Worm (Caenorhabditis elegans): ENCODE data around the gene M03F4.4.

M03F4.4 gene

DNA sequence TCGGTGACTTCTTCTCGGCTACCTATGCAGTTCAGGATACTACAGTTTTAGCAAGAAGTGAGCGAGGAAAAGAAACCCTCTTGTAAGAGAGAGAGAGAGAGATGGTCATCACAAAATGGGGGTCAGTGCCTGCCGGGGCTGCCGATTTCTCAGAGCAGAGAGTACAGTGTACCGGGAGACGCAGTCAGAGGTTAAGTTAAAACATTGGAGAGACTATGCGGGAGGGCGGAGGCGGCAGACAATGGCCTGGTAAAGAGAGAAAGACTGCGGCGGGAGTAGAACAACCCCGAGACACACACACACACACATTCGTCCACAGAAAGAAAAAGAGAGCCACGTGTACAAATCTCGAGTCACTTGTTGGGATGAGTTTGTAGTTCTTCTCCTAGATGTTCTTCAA lies 14.2 kb upstream of the M03F4.4 start:
- TF ChIP-seq mxl-3 (GFP tag; optimal IDR thresholded peaks at IDR 0.05) (peak; percentile 67), hif-1 (tag; optimal IDR thresholded peaks at IDR 0.05) (no peak), nhr-42 (GFP tag; IDR thresholded peaks at IDR 0.05) (0 out of 2 replicates have a peak, but pooled peaks have one; percentile 21), ceh-62 (tag; optimal IDR thresholded peaks at IDR 0.05) (no peak), dmd-9 (GFP tag; IDR thresholded peaks at IDR 0.05) (no peak), mdt-29 (GFP tag; IDR thresholded peaks at IDR 0.05) (no peak), spr-1 (tag; optimal IDR thresholded peaks at IDR 0.05) (no peak), ces-1 (GFP tag; optimal IDR thresholded peaks at IDR 0.05) (no peak), pha-4 (GFP tag; IDR thresholded peaks at IDR 0.05) (peak; percentile 61; the same call in 1 of the 2 replicates), pha-4 (tag; optimal IDR thresholded peaks at IDR 0.05) (peak; percentile 40), jun-1 (tag; optimal IDR thresholded peaks at IDR 0.05) (no peak), ZK546.5 (tag; optimal IDR thresholded peaks at IDR 0.05) (no peak), ztf-11 (tag; optimal IDR thresholded peaks at IDR 0.05) (no peak), F44E2.7 (GFP tag; IDR thresholded peaks at IDR 0.05) (no peak), ceh-44 (GFP tag; IDR thresholded peaks at IDR 0.05) (no peak), nhr-48 (tag; optimal IDR thresholded peaks at IDR 0.05) (no peak), vab-7 (GFP tag; IDR thresholded peaks at IDR 0.05) (no peak), nhr-25 (tag; optimal IDR thresholded peaks at IDR 0.05; ENCODE audit: borderline replicate concordance, insufficient read depth) (peak; percentile 68), D1046.2 (GFP tag; IDR thresholded peaks at IDR 0.05) (no peak), lim-7 (GFP tag; IDR thresholded peaks at IDR 0.05) (no peak), lin-38 (GFP tag; IDR thresholded peaks at IDR 0.05) (no peak), F49E8.2 (tag; optimal IDR thresholded peaks at IDR 0.05; ENCODE audit: borderline replicate concordance) (no peak), lsy-2 (tag; optimal IDR thresholded peaks at IDR 0.05) (peak; percentile 6 to 29), daf-19 (GFP tag; conservative IDR thresholded peaks at IDR 0.05) (no peak), ceh-82 (tag; optimal IDR thresholded peaks at IDR 0.05) (no peak), arid-1 (GFP tag; conservative IDR thresholded peaks at IDR 0.05) (no peak), Y105C5A.15 (GFP tag; IDR thresholded peaks at IDR 0.05) (no peak), mxl-2 (GFP tag; conservative IDR thresholded peaks at IDR 0.05) (no peak), aly-2 (tag; optimal IDR thresholded peaks at IDR 0.05) (no peak), T26A8.4 (GFP tag; IDR thresholded peaks at IDR 0.05) (no peak), hlh-11 (tag; optimal IDR thresholded peaks at IDR 0.05) (peak; percentile 40), sdz-12 (GFP tag; optimal IDR thresholded peaks at IDR 0.05) (no peak), zag-1 (tag; optimal IDR thresholded peaks at IDR 0.05) (no peak), rbr-2 (tag; optimal IDR thresholded peaks at IDR 0.05) (peak; percentile 34), ama-1 (optimal IDR thresholded peaks at IDR 0.05) (no peak), zfp-3 (GFP tag; conservative IDR thresholded peaks at IDR 0.05) (no peak), lin-15B (tag; optimal IDR thresholded peaks at IDR 0.05) (no peak), ceh-32 (tag; optimal IDR thresholded peaks at IDR 0.05; ENCODE audit: poor library complexity) (no peak), hmg-1.1 (GFP tag; IDR thresholded peaks at IDR 0.05) (peak; percentile 63), attf-4 (tag; optimal IDR thresholded peaks at IDR 0.05) (no peak), F26F4.8 (GFP tag; conservative IDR thresholded peaks at IDR 0.05) (no peak), zfp-2 (tag; optimal IDR thresholded peaks at IDR 0.05) (no peak), nhr-41 (GFP tag; IDR thresholded peaks at IDR 0.05) (no peak), unc-39 (tag; optimal IDR thresholded peaks at IDR 0.05) (no peak), tag-97 (GFP tag; IDR thresholded peaks at IDR 0.05) (no peak), unc-62 (GFP tag; optimal IDR thresholded peaks at IDR 0.05 in 1 of 2) (peak in 1 of 2 experiments; percentile 88), unc-62 (tag; optimal IDR thresholded peaks at IDR 0.05) (no peak), nhr-10 (tag; optimal IDR thresholded peaks at IDR 0.05) (no peak), T20F7.1 (GFP tag; optimal IDR thresholded peaks at IDR 0.05) (no peak), nhr-11 (tag; optimal IDR thresholded peaks at IDR 0.05) (no peak), snpc-4 (tag; optimal IDR thresholded peaks at IDR 0.05) (no peak), madf-5 (GFP tag; IDR thresholded peaks at IDR 0.05) (no peak), lir-3 (tag; optimal IDR thresholded peaks at IDR 0.05) (no peak)

Data from whole organism, L4 larva.